Worm (Caenorhabditis elegans) whole organism, L1 larva: ENCODE results near the gene gcy-7.

Source experiments
- C04F5.9 ChIP-seq: sonication (generic microtip); optimal IDR thresholded peaks from 2 replicates; lab custom pipeline; 2016; ENCODE audit warnings: missing genetic modification characterization, missing compliant biosample characterization
- C16A3.4 ChIP-seq: fragments of 150-350 bp; optimal IDR thresholded peaks from 2 replicates; lab custom pipeline; 2014; ENCODE audit warnings: missing biosample characterization, missing genetic modification characterization
- C34B4.2 ChIP-seq: sonication (generic microtip); optimal IDR thresholded peaks from 2 replicates; lab custom pipeline; 2017; ENCODE audit warnings: mild to moderate bottlenecking, missing genetic modification characterization, missing compliant biosample characterization
- F16B12.6 ChIP-seq: fragments of 150-350 bp; optimal IDR thresholded peaks from 2 replicates; lab custom pipeline; 2014; ENCODE audit warnings: missing biosample characterization, missing genetic modification characterization
- Y116A8C.19 ChIP-seq: sonication (generic microtip); optimal IDR thresholded peaks from 2 replicates; lab custom pipeline; 2016; ENCODE audit warnings: missing compliant biosample characterization, missing genetic modification characterization, borderline replicate concordance
- ama-1 ChIP-seq: fragments of 150-350 bp; optimal IDR thresholded peaks from 2 replicates; lab custom pipeline; 2014
- blmp-1 ChIP-seq: fragments of 150-350 bp; optimal IDR thresholded peaks from 2 replicates; lab custom pipeline; 2014; ENCODE audit warnings: missing biosample characterization, missing genetic modification characterization
- ceh-63 ChIP-seq: fragments of 200-800 bp; sonication (Bioruptor generic); optimal IDR thresholded peaks from 2 replicates; lab custom pipeline; 2018; ENCODE audit warnings: mild to moderate bottlenecking, missing genetic modification characterization, missing compliant biosample characterization
- ceh-88 ChIP-seq: fragments of 200-800 bp; sonication (Bioruptor generic); IDR thresholded peaks from 2 replicates; pipeline ENCODE4 v1.3.6; 2022; ENCODE audit warnings: missing genetic modification characterization, missing compliant biosample characterization
- ces-1 ChIP-seq: fragments of 150-350 bp; optimal IDR thresholded peaks from 2 replicates; lab custom pipeline; 2014; ENCODE audit warnings: missing biosample characterization, missing genetic modification reagents, missing genetic modification characterization
- efl-1 ChIP-seq, 4 experiments: fragments of 150-350 bp; optimal IDR thresholded peaks in 3 of 4; peaks in 1 of 4; 1 replicate in 1 of 4; 2 replicates in 3 of 4; lab custom pipeline; 2014; ENCODE audit warnings: missing biosample characterization in 2 of 4, missing genetic modification characterization in 2 of 4, missing genetic modification reagents in 2 of 4
- elt-2 ChIP-seq: sonication (generic microtip); optimal IDR thresholded peaks from 2 replicates; lab custom pipeline; 2016; ENCODE audit warnings: missing genetic modification characterization, mild to moderate bottlenecking, inconsistent platforms, missing compliant biosample characterization, missing genetic modification reagents
- fkh-8 ChIP-seq: sonication (generic microtip); optimal IDR thresholded peaks from 2 replicates; lab custom pipeline; 2016; ENCODE audit warnings: mild to moderate bottlenecking, missing genetic modification characterization, missing compliant biosample characterization
- hlh-4 ChIP-seq: sonication (generic microtip); optimal IDR thresholded peaks from 2 replicates; lab custom pipeline; 2016; ENCODE audit warnings: mild to moderate bottlenecking, missing genetic modification characterization, missing compliant biosample characterization
- irx-1 ChIP-seq: sonication (generic microtip); optimal IDR thresholded peaks from 2 replicates; lab custom pipeline; 2016; ENCODE audit warnings: missing genetic modification characterization, missing compliant biosample characterization
- jun-1 ChIP-seq: fragments of 150-350 bp; optimal IDR thresholded peaks from 2 replicates; lab custom pipeline; 2014; ENCODE audit warnings: missing biosample characterization, missing genetic modification reagents, missing genetic modification characterization
- lin-13 ChIP-seq: fragments of 150-350 bp; optimal IDR thresholded peaks from 2 replicates; lab custom pipeline; 2014; ENCODE audit warnings: missing biosample characterization, missing genetic modification reagents, missing genetic modification characterization
- lin-14 ChIP-seq: fragments of 200-800 bp; sonication (Bioruptor generic); optimal IDR thresholded peaks from 2 replicates; lab custom pipeline; 2018; ENCODE audit warnings: mild to moderate bottlenecking, missing genetic modification characterization, moderate library complexity, missing compliant biosample characterization
- lin-15B ChIP-seq: fragments of 150-350 bp; sonication (generic microtip); optimal IDR thresholded peaks from 3 replicates; lab custom pipeline; 2014; ENCODE audit warnings: missing biosample characterization, missing genetic modification characterization
- lin-35 ChIP-seq, 2 experiments: fragments of 150-350 bp; optimal IDR thresholded peaks; 2 replicates each; lab custom pipeline; 2014; ENCODE audit warnings: missing biosample characterization in 2 of 2, missing genetic modification characterization in 2 of 2, missing genetic modification reagents in 2 of 2
- lin-39 ChIP-seq: fragments of 150-350 bp; optimal IDR thresholded peaks from 2 replicates; lab custom pipeline; 2014; ENCODE audit warnings: missing biosample characterization, missing genetic modification reagents, missing genetic modification characterization
- mab-9 ChIP-seq: fragments of 200-800 bp; sonication (Bioruptor generic); IDR thresholded peaks from 2 replicates; pipeline ENCODE4 v1.3.6; 2022; ENCODE audit warnings: missing genetic modification reagents, missing genetic modification characterization, missing compliant biosample characterization
- mdl-1 ChIP-seq, 2 experiments: fragments of 150-350 bp; optimal IDR thresholded peaks; 2 replicates each; lab custom pipeline; 2014 to 2017; ENCODE audit warnings: missing biosample characterization in 2 of 2, missing genetic modification characterization in 2 of 2, inconsistent platforms in 1 of 2
- mep-1 ChIP-seq: fragments of 150-350 bp; optimal IDR thresholded peaks from 2 replicates; lab custom pipeline; 2014; ENCODE audit warnings: missing biosample characterization, missing genetic modification characterization
- nhr-11 ChIP-seq: fragments of 150-350 bp; optimal IDR thresholded peaks from 2 replicates; lab custom pipeline; 2014; ENCODE audit warnings: missing biosample characterization, missing genetic modification characterization
- nhr-12 ChIP-seq: sonication (generic microtip); optimal IDR thresholded peaks from 2 replicates; lab custom pipeline; 2017; ENCODE audit warnings: missing biosample characterization, missing genetic modification characterization
- nhr-47 ChIP-seq: sonication (generic microtip); optimal IDR thresholded peaks from 2 replicates; lab custom pipeline; 2016; ENCODE audit warnings: mild to moderate bottlenecking, missing genetic modification characterization, moderate library complexity, missing compliant biosample characterization
- nhr-71 ChIP-seq: sonication (generic microtip); optimal IDR thresholded peaks from 2 replicates; lab custom pipeline; 2016; ENCODE audit warnings: mild to moderate bottlenecking, missing genetic modification characterization, moderate library complexity, missing compliant biosample characterization
- nhr-76 ChIP-seq: sonication (generic microtip); optimal IDR thresholded peaks from 2 replicates; lab custom pipeline; 2017; ENCODE audit warnings: missing biosample characterization, missing genetic modification characterization
- pag-3 ChIP-seq: sonication (generic microtip); optimal IDR thresholded peaks from 2 replicates; lab custom pipeline; 2017; ENCODE audit warnings: missing genetic modification characterization, mild to moderate bottlenecking, missing compliant biosample characterization, antibody characterized with exemption, borderline replicate concordance; ENCODE audit not compliant: insufficient read depth
- skn-1 ChIP-seq: fragments of 150-350 bp; optimal IDR thresholded peaks from 2 replicates; lab custom pipeline; 2014; ENCODE audit warnings: missing biosample characterization, missing genetic modification characterization
- sox-4 ChIP-seq: sonication (generic microtip); optimal IDR thresholded peaks from 2 replicates; lab custom pipeline; 2016; ENCODE audit warnings: missing genetic modification characterization, missing compliant biosample characterization
- sup-37 ChIP-seq: fragments of 200-800 bp; sonication (Bioruptor generic); optimal IDR thresholded peaks from 2 replicates; lab custom pipeline; 2018; ENCODE audit warnings: mild to moderate bottlenecking, missing genetic modification characterization, missing compliant biosample characterization
- swsn-7 ChIP-seq: sonication (generic microtip); optimal IDR thresholded peaks from 2 replicates; lab custom pipeline; 2016; ENCODE audit warnings: missing genetic modification characterization, missing compliant biosample characterization
- unc-86 ChIP-seq: sonication (generic microtip); optimal IDR thresholded peaks from 2 replicates; lab custom pipeline; 2016; ENCODE audit warnings: missing genetic modification characterization, missing compliant biosample characterization
- unc-98 ChIP-seq: fragments of 200-800 bp; sonication (Bioruptor generic); IDR thresholded peaks from 2 replicates; pipeline ENCODE4 v1.3.6; 2022; ENCODE audit warnings: missing genetic modification characterization, missing compliant biosample characterization
- vab-15 ChIP-seq: sonication (generic microtip); optimal IDR thresholded peaks from 2 replicates; lab custom pipeline; 2017; ENCODE audit warnings: missing genotype, mild to moderate bottlenecking, missing genetic modification characterization, missing compliant biosample characterization
- ztf-11 ChIP-seq, 2 experiments: sonication (generic microtip); optimal IDR thresholded peaks; 2 replicates each; lab custom pipeline; 2016 to 2017; ENCODE audit warnings: missing genetic modification characterization in 2 of 2, missing biosample characterization in 1 of 2, missing compliant biosample characterization in 1 of 2

The gcy-7 gene

DNA sequence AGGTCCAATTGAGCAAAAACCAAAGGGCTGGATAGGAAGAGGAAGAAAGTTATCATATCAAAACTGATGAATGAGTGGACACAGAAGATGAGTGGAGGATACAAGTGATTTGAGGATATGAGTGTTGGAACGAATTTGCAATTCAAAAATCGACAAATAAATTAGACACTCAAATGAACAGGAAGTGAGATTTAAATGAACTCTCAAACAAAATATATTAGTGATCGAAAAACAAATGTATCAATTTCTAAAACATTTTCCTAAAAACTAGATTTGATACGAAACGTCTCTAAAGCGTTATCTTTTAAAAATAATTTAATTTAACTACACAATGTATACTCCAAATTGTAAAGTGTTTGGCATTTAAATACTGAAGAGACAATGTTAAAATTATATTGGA lies 11.7 kb upstream of the gcy-7 start, which contains the start of gene F38E1.10:
TSS of gene F38E1.10 (minus strand) at position 101 of the 400 bp plus-strand sequence.
- TF ChIP-seq skn-1 (tag; lab: Kevin White, UChicago) = no peak
- TF ChIP-seq lin-14 (GFP tag; lab: Kevin White, UChicago) = no peak
- TF ChIP-seq Y116A8C.19 (tag; lab: Kevin White, UChicago) = no peak
- TF ChIP-seq sox-4 = no peak
- TF ChIP-seq ceh-63 (GFP tag; lab: Kevin White, UChicago) = no peak

ce11 chrV:8375849-8376248 lies 11.3 kb upstream of the gcy-7 start, which contains the start of gene F38E1.3:
Gene F38E1.3 (plus strand): TSS chrV:8376149.
- TF ChIP-seq irx-1 (tag; lab: Kevin White, UChicago) (no peak), C04F5.9 (tag; lab: Kevin White, UChicago) (no peak), C16A3.4 (tag; lab: Kevin White, UChicago) (no peak), sup-37 (GFP tag; lab: Kevin White, UChicago) (no peak), nhr-76 (tag; lab: Kevin White, UChicago) (no peak), hlh-4 (tag; lab: Kevin White, UChicago) (no peak), nhr-47 (tag; lab: Kevin White, UChicago) (no peak), ceh-88 (GFP tag; lab: Robert Waterston, UW) (no peak), lin-13 (GFP tag; lab: Kevin White, UChicago) (no peak), unc-86 (tag; lab: Kevin White, UChicago) (no peak), mab-9 (GFP tag; lab: Robert Waterston, UW) (no peak), C34B4.2 (tag; lab: Kevin White, UChicago) (no peak), mdl-1 (tag; optimal IDR thresholded peaks at IDR 0.05; lab: Kevin White, UChicago) (no peak), ces-1 (no peak), ama-1 (lab: Kevin White, UChicago) (no peak), lin-39 (tag; lab: Kevin White, UChicago) (no peak), mep-1 (no peak), pag-3 (no peak), vab-15 (tag; lab: Kevin White, UChicago) (no peak)
- TF ChIP-seq, all 84 proteins: peak for 0

DNA sequence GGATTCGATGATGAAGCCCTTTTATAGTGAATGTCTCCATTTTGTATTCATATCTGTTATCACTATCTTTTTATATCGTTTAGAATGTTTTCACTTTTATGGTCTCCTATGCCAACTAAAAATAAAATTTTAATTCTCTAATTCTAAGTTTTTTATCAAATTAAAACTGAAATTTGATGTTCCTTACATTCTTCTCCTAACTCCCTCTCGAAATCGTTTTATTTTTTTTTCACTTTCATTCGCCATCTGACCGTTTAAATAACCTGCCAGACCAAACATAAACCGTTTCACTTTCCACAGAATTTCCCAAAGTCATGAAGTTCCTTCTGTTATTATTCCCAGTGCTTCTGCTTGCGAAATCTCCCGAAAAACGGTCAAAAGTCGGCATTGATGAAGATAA lies 8.0 kb upstream of the gcy-7 start, which contains the start of gene F52E1.5:
TSS of gene F52E1.5 (plus strand) at position 301 of the 400 bp plus-strand sequence.
- TF ChIP-seq skn-1 (tag; lab: Kevin White, UChicago) (no peak), efl-1 (optimal IDR thresholded peaks at IDR 0.05; lab: Kevin White, UChicago) (no peak), efl-1 (GFP tag; optimal IDR thresholded peaks at IDR 0.05 in 1 of 2; lab: Kevin White, UChicago) (peak in 1 of 2 experiments; percentile 1), lin-15B (tag; lab: Kevin White, UChicago) (no peak), mep-1 (no peak), blmp-1 (peak; percentile 45), unc-98 (GFP tag; lab: Robert Waterston, UW) (no peak)

DNA sequence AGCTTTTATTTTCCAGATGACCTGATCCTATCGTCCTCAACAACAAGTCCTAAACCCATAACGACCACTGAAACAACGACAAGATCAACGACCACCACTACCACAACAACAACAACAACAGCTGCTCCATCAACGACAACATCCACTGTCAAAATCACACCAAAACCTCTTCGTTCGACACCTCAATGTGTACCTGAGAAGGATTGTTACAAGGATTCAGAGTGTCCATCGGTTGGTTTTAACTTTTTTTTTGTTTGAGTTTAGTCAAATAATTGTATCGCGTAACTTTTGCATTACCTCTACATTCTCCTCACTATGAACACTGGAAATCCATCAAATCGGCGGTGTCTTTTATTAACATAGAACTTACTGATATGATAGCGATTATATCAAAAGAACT lies 7.1 kb upstream of the gcy-7 start:
- TF ChIP-seq nhr-11 (tag; lab: Kevin White, UChicago) (no peak), nhr-12 (tag; lab: Kevin White, UChicago) (no peak), vab-15 (tag; lab: Kevin White, UChicago) (no peak), F16B12.6 (tag; lab: Kevin White, UChicago) (no peak), swsn-7 (tag; lab: Kevin White, UChicago) (no peak), ztf-11 (tag; optimal IDR thresholded peaks at IDR 0.05; lab: Kevin White, UChicago) (no peak), fkh-8 (tag; lab: Kevin White, UChicago) (no peak)

- TF ChIP-seq lin-35 (GFP tag; optimal IDR thresholded peaks at IDR 0.05; lab: Kevin White, UChicago) = peak in 1 of 2 experiments; percentile 45
- TF ChIP-seq jun-1 (tag; lab: Kevin White, UChicago) = peak; percentile 24
- peak; percentile 95 for TF ChIP-seq elt-2
- TF ChIP-seq swsn-7 (tag; lab: Kevin White, UChicago) = no peak
- peak; percentile 14 for TF ChIP-seq nhr-71 (tag; lab: Kevin White, UChicago)
Observed at ce11 chrV:8383716-8384115, 3.4 kb upstream of the gcy-7 start, which contains the start of gene F52E1.14. Gene F52E1.14 (plus strand): TSS chrV:8383922.
